Fruit fly (Drosophila melanogaster) whole organism, prepupa: ENCODE data around the gene CG17778.
A peak's percentile ranks its signal among the peaks of the same experiment; 100 is the strongest.

Experiments
- CG10631 ChIP-seq: fragments of 200-800 bp; sonication (Bioruptor generic); optimal IDR thresholded peaks from 2 replicates; lab custom pipeline; 2016; ENCODE audit warnings: missing biosample characterization, missing genetic modification characterization
- CG10669 ChIP-seq: fragments of 200-800 bp; sonication (Bioruptor generic); optimal IDR thresholded peaks from 3 replicates; lab custom pipeline; 2018; ENCODE audit warnings: missing biosample characterization, mild to moderate bottlenecking, missing genetic modification characterization, moderate library complexity
- CG11294 ChIP-seq: fragments of 200-800 bp; sonication (Bioruptor generic); IDR thresholded peaks from 2 replicates; pipeline ENCODE4 v1.3.6; 2022; ENCODE audit warnings: missing biosample characterization, missing genetic modification characterization
- CG11762 ChIP-seq: fragments of 200-800 bp; sonication (Bioruptor generic); optimal IDR thresholded peaks from 3 replicates; lab custom pipeline; 2016; ENCODE audit warnings: missing biosample characterization, missing genetic modification characterization; ENCODE audit not compliant: insufficient read depth
- CG11902 ChIP-seq: fragments of 200-800 bp; sonication (Bioruptor generic); optimal IDR thresholded peaks from 3 replicates; lab custom pipeline; 2016; ENCODE audit warnings: missing biosample characterization, missing genetic modification characterization
- CG15336 ChIP-seq: fragments of 200-800 bp; sonication (Bioruptor generic); IDR thresholded peaks from 2 replicates; pipeline ENCODE4 v1.3.6; 2022; ENCODE audit warnings: missing biosample characterization, missing genetic modification characterization
- CG1621 ChIP-seq: fragments of 200-800 bp; sonication (Bioruptor generic); optimal IDR thresholded peaks from 3 replicates; lab custom pipeline; 2018; ENCODE audit warnings: missing biosample characterization, mild to moderate bottlenecking, missing genetic modification characterization
- CG16779 ChIP-seq: fragments of 200-800 bp; sonication (Bioruptor generic); optimal IDR thresholded peaks from 3 replicates; lab custom pipeline; 2017; ENCODE audit warnings: missing biosample characterization, mild to moderate bottlenecking, missing genetic modification characterization
- CG32006 ChIP-seq: fragments of 200-800 bp; sonication (Bioruptor generic); optimal IDR thresholded peaks from 3 replicates; lab custom pipeline; 2017; ENCODE audit warnings: missing biosample characterization, mild to moderate bottlenecking, missing genetic modification characterization
- CG34406 ChIP-seq: fragments of 200-800 bp; sonication (Bioruptor generic); optimal IDR thresholded peaks from 3 replicates; lab custom pipeline; 2016; ENCODE audit warnings: missing biosample characterization, missing genetic modification characterization
- CG3919 ChIP-seq: fragments of 200-800 bp; sonication (Bioruptor generic); optimal IDR thresholded peaks from 3 replicates; lab custom pipeline; 2016; ENCODE audit warnings: missing biosample characterization, missing genetic modification characterization
- CG6276 ChIP-seq: fragments of 200-800 bp; sonication (Bioruptor generic); optimal IDR thresholded peaks from 2 replicates; lab custom pipeline; 2017; ENCODE audit warnings: missing biosample characterization, mild to moderate bottlenecking, missing genetic modification characterization
- CG6792 ChIP-seq: fragments of 200-800 bp; sonication (Bioruptor generic); optimal IDR thresholded peaks from 3 replicates; lab custom pipeline; 2016; ENCODE audit warnings: missing biosample characterization, missing genetic modification characterization
- CG7368 ChIP-seq: fragments of 200-800 bp; sonication (Bioruptor generic); optimal IDR thresholded peaks from 3 replicates; lab custom pipeline; 2016; ENCODE audit warnings: missing biosample characterization, missing genetic modification characterization
- CG8319 ChIP-seq: fragments of 200-800 bp; sonication (Bioruptor generic); optimal IDR thresholded peaks from 3 replicates; lab custom pipeline; 2016; ENCODE audit warnings: missing biosample characterization, missing genetic modification characterization
- CG9139 ChIP-seq: fragments of 200-800 bp; sonication (Bioruptor generic); optimal IDR thresholded peaks from 3 replicates; lab custom pipeline; 2017; ENCODE audit warnings: missing biosample characterization, mild to moderate bottlenecking, missing genetic modification characterization
- Eip75B ChIP-seq: fragments of 200-800 bp; sonication (Bioruptor generic); optimal IDR thresholded peaks from 3 replicates; lab custom pipeline; 2016; ENCODE audit warnings: missing biosample characterization, missing genetic modification characterization
- Eip78C ChIP-seq: fragments of 200-800 bp; sonication (Bioruptor generic); peaks from one replicate; lab custom pipeline; 2016; ENCODE audit warnings: missing biosample characterization, missing genetic modification characterization
- Eip93F ChIP-seq: fragments of 200-800 bp; sonication (Bioruptor generic); optimal IDR thresholded peaks from 2 replicates; lab custom pipeline; 2016; ENCODE audit warnings: missing biosample characterization, mild to moderate bottlenecking, missing genetic modification characterization
- Ets96B ChIP-seq: fragments of 200-800 bp; optimal IDR thresholded peaks from 2 replicates; lab custom pipeline; 2019; ENCODE audit warnings: missing biosample characterization, mild to moderate bottlenecking, missing genetic modification characterization, moderate library complexity
- Gug ChIP-seq: fragments of 200-800 bp; sonication (Bioruptor generic); IDR thresholded peaks from 2 replicates; pipeline ENCODE4 v1.3.6; 2022; ENCODE audit warnings: missing biosample characterization, missing genetic modification characterization
- Hr39 ChIP-seq: fragments of 200-800 bp; sonication (Bioruptor generic); optimal IDR thresholded peaks from 2 replicates; lab custom pipeline; 2016; ENCODE audit warnings: missing biosample characterization, missing genetic modification characterization
- Hr4 ChIP-seq: fragments of 200-800 bp; sonication (Bioruptor generic); optimal IDR thresholded peaks from 3 replicates; lab custom pipeline; 2016; ENCODE audit warnings: missing biosample characterization, missing genetic modification characterization
- Lpt ChIP-seq: fragments of 200-800 bp; sonication (Bioruptor generic); optimal IDR thresholded peaks from 3 replicates; lab custom pipeline; 2016; ENCODE audit warnings: missing biosample characterization, missing genetic modification characterization
- Met ChIP-seq: fragments of 200-800 bp; sonication (Bioruptor generic); optimal IDR thresholded peaks from 3 replicates; lab custom pipeline; 2016; ENCODE audit warnings: missing biosample characterization, missing genetic modification characterization
- OdsH ChIP-seq: fragments of 200-800 bp; sonication (Bioruptor generic); optimal IDR thresholded peaks from 3 replicates; lab custom pipeline; 2016; ENCODE audit warnings: missing biosample characterization, missing genetic modification characterization
- Smox ChIP-seq: fragments of 200-800 bp; sonication (Bioruptor generic); optimal IDR thresholded peaks from 3 replicates; lab custom pipeline; 2016; ENCODE audit warnings: missing biosample characterization, missing genetic modification characterization
- Sox102F ChIP-seq: fragments of 200-800 bp; sonication (Bioruptor generic); optimal IDR thresholded peaks from 2 replicates; lab custom pipeline; 2016; ENCODE audit warnings: missing biosample characterization, mild to moderate bottlenecking, missing genetic modification characterization
- Sox14 ChIP-seq: fragments of 200-800 bp; sonication (Bioruptor generic); optimal IDR thresholded peaks from 3 replicates; lab custom pipeline; 2016; ENCODE audit warnings: missing biosample characterization, missing genetic modification characterization
- Sox15 ChIP-seq: fragments of 200-800 bp; sonication (Bioruptor generic); optimal IDR thresholded peaks from 3 replicates; lab custom pipeline; 2016; ENCODE audit warnings: missing biosample characterization, missing genetic modification characterization
- achi ChIP-seq: fragments of 200-800 bp; sonication (Bioruptor generic); optimal IDR thresholded peaks from 3 replicates; lab custom pipeline; 2016; ENCODE audit warnings: missing biosample characterization, missing genetic modification characterization
- acj6 ChIP-seq: fragments of 200-800 bp; sonication (Bioruptor generic); optimal IDR thresholded peaks from 3 replicates; lab custom pipeline; 2016; ENCODE audit warnings: missing biosample characterization, missing genetic modification characterization
- cyc ChIP-seq: fragments of 200-800 bp; sonication (Bioruptor generic); optimal IDR thresholded peaks from 3 replicates; lab custom pipeline; 2016; ENCODE audit warnings: missing biosample characterization, missing genetic modification characterization
- dac ChIP-seq: fragments of 200-800 bp; sonication (Bioruptor generic); optimal IDR thresholded peaks from 2 replicates; lab custom pipeline; 2017; ENCODE audit warnings: missing biosample characterization, mild to moderate bottlenecking, missing genetic modification characterization
- dsx ChIP-seq: fragments of 200-800 bp; optimal IDR thresholded peaks from 3 replicates; lab custom pipeline; 2019; ENCODE audit warnings: missing biosample characterization, mild to moderate bottlenecking, missing genetic modification characterization, moderate library complexity; ENCODE audit not compliant: poor library complexity, severe bottlenecking
- eg ChIP-seq: fragments of 200-800 bp; sonication (Bioruptor generic); IDR thresholded peaks from 3 replicates; pipeline ENCODE4 v1.3.6; 2022; ENCODE audit warnings: missing biosample characterization, missing genetic modification characterization
- fd59A ChIP-seq: fragments of 200-800 bp; sonication (Bioruptor generic); optimal IDR thresholded peaks from 2 replicates; lab custom pipeline; 2017; ENCODE audit warnings: missing biosample characterization, mild to moderate bottlenecking, missing genetic modification characterization, missing genetic modification reagents
- fd85E ChIP-seq: fragments of 200-800 bp; sonication (Bioruptor generic); optimal IDR thresholded peaks from 3 replicates; lab custom pipeline; 2016; ENCODE audit warnings: missing biosample characterization, missing genetic modification characterization
- lz ChIP-seq: fragments of 200-800 bp; sonication (Bioruptor generic); optimal IDR thresholded peaks from 3 replicates; lab custom pipeline; 2016; ENCODE audit warnings: missing biosample characterization, missing genetic modification characterization
- net ChIP-seq: fragments of 200-800 bp; sonication (Bioruptor generic); optimal IDR thresholded peaks from 3 replicates; lab custom pipeline; 2016; ENCODE audit warnings: missing biosample characterization, missing genetic modification characterization
- pdm3 ChIP-seq: fragments of 200-800 bp; sonication (Bioruptor generic); optimal IDR thresholded peaks from 3 replicates; lab custom pipeline; 2016; ENCODE audit warnings: missing biosample characterization, missing genetic modification characterization
- salr ChIP-seq, 2 experiments: fragments of 200-800 bp; sonication (Bioruptor generic); optimal IDR thresholded peaks; 3 replicates each; lab custom pipeline; 2016 to 2018; ENCODE audit warnings: missing biosample characterization in 2 of 2, missing genetic modification characterization in 2 of 2, mild to moderate bottlenecking in 1 of 2
- ss ChIP-seq, 2 experiments: fragments of 200-800 bp; sonication (Bioruptor generic); optimal IDR thresholded peaks; 2 replicates in 1 of 2; 3 replicates in 1 of 2; lab custom pipeline; 2017 to 2018; ENCODE audit warnings: mild to moderate bottlenecking in 2 of 2, missing biosample characterization in 2 of 2, missing genetic modification characterization in 2 of 2, moderate library complexity in 1 of 2
- svp ChIP-seq: fragments of 200-800 bp; sonication (Bioruptor generic); peaks from one replicate; lab custom pipeline; 2016; ENCODE audit warnings: missing biosample characterization, missing genetic modification characterization
- topi ChIP-seq: fragments of 200-800 bp; sonication (Bioruptor generic); optimal IDR thresholded peaks from 3 replicates; lab custom pipeline; 2016; ENCODE audit warnings: missing biosample characterization, missing genetic modification characterization
- vri ChIP-seq: fragments of 200-800 bp; sonication (Bioruptor generic); optimal IDR thresholded peaks from 3 replicates; lab custom pipeline; 2016; ENCODE audit warnings: missing biosample characterization, mild to moderate bottlenecking, missing genetic modification characterization

CG17778 gene

DNA sequence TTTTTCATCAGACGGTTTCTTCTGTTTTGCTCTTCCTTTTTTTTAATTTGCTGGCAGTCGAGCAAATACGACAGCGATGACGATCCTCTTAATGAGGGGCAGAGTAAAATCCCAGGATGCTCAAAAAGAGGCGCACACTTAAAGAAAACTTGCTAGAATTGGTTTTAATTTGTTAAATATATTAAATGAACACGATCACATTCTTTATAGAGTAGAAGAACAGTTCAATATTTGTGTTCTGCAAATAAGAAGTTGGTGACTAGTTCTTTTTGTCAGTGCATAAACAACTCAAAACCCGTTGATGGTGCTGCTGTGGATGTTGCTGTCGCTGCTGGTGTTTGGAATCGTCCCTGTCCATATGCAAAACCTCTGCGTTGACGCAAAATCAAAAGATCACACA is 46.1 kb upstream of the CG17778 start (continued):
- TF ChIP-seq cyc (peak; percentile 75), achi (GFP tag; lab: Kevin White, UChicago) (peak; percentile 53), CG10631 (GFP tag; lab: Kevin White, UChicago) (peak; percentile 71), CG9139 (GFP tag; lab: Kevin White, UChicago) (peak; percentile 9), Eip78C (GFP tag; lab: Kevin White, UChicago) (peak; percentile 94), topi (peak; percentile 81), CG11294 (GFP tag; lab: Robert Waterston, UW) (no peak), lz (GFP tag; lab: Kevin White, UChicago) (peak; percentile 78), Hr39 (GFP tag; lab: Kevin White, UChicago) (peak; percentile 70), fd59A (peak; percentile 50), pdm3 (GFP tag; lab: Kevin White, UChicago) (peak; percentile 71), Met (GFP tag; lab: Kevin White, UChicago) (peak; percentile 86), CG3919 (GFP tag; lab: Kevin White, UChicago) (peak; percentile 78), acj6 (peak; percentile 74), Hr4 (GFP tag; lab: Kevin White, UChicago) (peak; percentile 36), CG32006 (GFP tag; lab: Kevin White, UChicago) (peak; percentile 48), CG6276 (GFP tag; lab: Kevin White, UChicago) (peak; percentile 9), dac (no peak)
- TF ChIP-seq, all 60 proteins: peak for 50

- TF ChIP-seq Gug (GFP tag; lab: Robert Waterston, UW) (no peak), CG1621 (tag; lab: Kevin White, UChicago) (no peak), CG34406 (GFP tag; lab: Kevin White, UChicago) (no peak), Lpt (GFP tag; lab: Kevin White, UChicago) (no peak), Eip78C (GFP tag; lab: Kevin White, UChicago) (peak; percentile 51), svp (GFP tag; lab: Kevin White, UChicago) (peak; percentile 69)
Measured at dm6 chrX:448978-449377, 45.4 kb upstream of the CG17778 start.

DNA sequence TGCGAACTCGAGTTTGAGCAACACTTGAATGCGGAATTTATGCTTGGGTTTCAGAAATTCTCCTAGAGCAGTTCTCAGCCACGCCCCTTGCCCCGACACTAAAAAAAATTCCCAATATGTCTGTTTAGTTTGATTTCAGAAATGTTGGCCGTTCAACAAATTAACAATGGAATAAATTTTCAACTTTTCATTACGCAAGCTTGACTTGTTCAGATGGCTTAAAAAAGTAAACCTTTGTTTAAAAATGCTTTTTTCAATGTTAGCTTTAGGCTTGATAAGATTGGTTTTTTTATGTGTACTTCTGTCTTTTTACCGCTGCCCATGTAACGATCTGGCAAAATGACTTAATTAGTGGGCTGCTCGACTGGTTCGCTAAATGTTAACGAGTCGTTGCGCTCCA is 41.7 kb upstream of the CG17778 start:
- no peak for TF ChIP-seq CG11902
- no peak for TF ChIP-seq fd85E (GFP tag; lab: Kevin White, UChicago)
- TF ChIP-seq acj6 = no peak
- peak; percentile 38 for TF ChIP-seq dsx
- no peak for TF ChIP-seq CG7368 (GFP tag; lab: Kevin White, UChicago)
- no peak for TF ChIP-seq CG16779 (tag; lab: Kevin White, UChicago)
- TF ChIP-seq Gug (GFP tag; lab: Robert Waterston, UW) = no peak
- no peak for TF ChIP-seq Hr4 (GFP tag; lab: Kevin White, UChicago)
- TF ChIP-seq Ets96B (tag; lab: Kevin White, UChicago) = peak; percentile 54
- TF ChIP-seq CG11762 = no peak
- TF ChIP-seq CG15336 = no peak
- no peak for TF ChIP-seq eg
- peak; percentile 11 for TF ChIP-seq pdm3 (GFP tag; lab: Kevin White, UChicago)
- no peak for TF ChIP-seq Met (GFP tag; lab: Kevin White, UChicago)
- no peak for TF ChIP-seq Eip75B
- TF ChIP-seq net (GFP tag; lab: Kevin White, UChicago) = no peak
- no peak for TF ChIP-seq CG8319 (GFP tag; lab: Kevin White, UChicago)
- TF ChIP-seq ss (GFP tag; optimal IDR thresholded peaks at IDR 0.05; lab: Kevin White, UChicago) = peak; percentile 42 to 47
- TF ChIP-seq OdsH (GFP tag; lab: Kevin White, UChicago) = peak; percentile 13
- no peak for TF ChIP-seq Eip93F (GFP tag; lab: Kevin White, UChicago)
- no peak for TF ChIP-seq CG6792 (GFP tag; lab: Kevin White, UChicago)
- peak in 1 of 2 experiments; percentile 30 for TF ChIP-seq salr (GFP tag; optimal IDR thresholded peaks at IDR 0.05; lab: Kevin White, UChicago)
- no peak for TF ChIP-seq Lpt (GFP tag; lab: Kevin White, UChicago)
- TF ChIP-seq svp (GFP tag; lab: Kevin White, UChicago) = no peak
- TF ChIP-seq achi (GFP tag; lab: Kevin White, UChicago) = peak; percentile 22
- TF ChIP-seq vri (GFP tag; lab: Kevin White, UChicago) = no peak
- no peak for TF ChIP-seq Sox15
- TF ChIP-seq Smox (GFP tag; lab: Kevin White, UChicago) = no peak
- peak; percentile 10 for TF ChIP-seq CG3919 (GFP tag; lab: Kevin White, UChicago)
- TF ChIP-seq Sox14 (GFP tag; lab: Kevin White, UChicago) = no peak
- peak; percentile 51 for TF ChIP-seq CG10669 (GFP tag; lab: Kevin White, UChicago)
- no peak for TF ChIP-seq topi
- TF ChIP-seq CG10631 (GFP tag; lab: Kevin White, UChicago) = no peak
- TF ChIP-seq fd59A = peak; percentile 41
- TF ChIP-seq CG1621 (tag; lab: Kevin White, UChicago) = peak; percentile 37
- TF ChIP-seq dac = no peak
- no peak for TF ChIP-seq Sox102F
- TF ChIP-seq Eip78C (GFP tag; lab: Kevin White, UChicago) = peak; percentile 76
- no peak for TF ChIP-seq lz (GFP tag; lab: Kevin White, UChicago)
- no peak for TF ChIP-seq CG11294 (GFP tag; lab: Robert Waterston, UW)
